Fruit fly (Drosophila melanogaster) whole organism: ENCODE data around the gene CG7011.

ENCODE experiments used
- CG8478 ChIP-seq: fragments of >200 bp; optimal IDR thresholded peaks from 2 replicates; lab custom pipeline; 2018; ENCODE audit warnings: inconsistent platforms
- Dll ChIP-seq: fragments of >200 bp; optimal IDR thresholded peaks from 2 replicates; lab custom pipeline; 2017
- EcR ChIP-seq, 2 experiments: fragments of >200 bp; optimal IDR thresholded peaks; 2 replicates each; lab custom pipeline; 2017; ENCODE audit warnings: missing biosample characterization in 2 of 2, missing genetic modification characterization in 2 of 2, missing genetic modification reagents in 2 of 2
- pan ChIP-seq: fragments of >200 bp; optimal IDR thresholded peaks from 2 replicates; lab custom pipeline; 2017
- psq ChIP-seq: fragments of >200 bp; optimal IDR thresholded peaks from 2 replicates; lab custom pipeline; 2017
- usp ChIP-seq: fragments of >200 bp; optimal IDR thresholded peaks from 2 replicates; lab custom pipeline; 2017; ENCODE audit warnings: missing biosample characterization, missing genetic modification characterization, mixed read lengths

Gene CG7011

dm6 chr3L:15171769-15172403, 8.5 kb upstream of the CG7011 start:
- TF ChIP-seq CG8478 (lab: Kevin White, UChicago), result no peak
- no peak for TF ChIP-seq Dll (lab: Kevin White, UChicago)
- TF ChIP-seq psq (lab: Kevin White, UChicago), result no peak

dm6 chr3L:15169795-15170194, 6.4 kb upstream of the CG7011 start:
- no peak for TF ChIP-seq Dll (lab: Kevin White, UChicago)

DNA sequence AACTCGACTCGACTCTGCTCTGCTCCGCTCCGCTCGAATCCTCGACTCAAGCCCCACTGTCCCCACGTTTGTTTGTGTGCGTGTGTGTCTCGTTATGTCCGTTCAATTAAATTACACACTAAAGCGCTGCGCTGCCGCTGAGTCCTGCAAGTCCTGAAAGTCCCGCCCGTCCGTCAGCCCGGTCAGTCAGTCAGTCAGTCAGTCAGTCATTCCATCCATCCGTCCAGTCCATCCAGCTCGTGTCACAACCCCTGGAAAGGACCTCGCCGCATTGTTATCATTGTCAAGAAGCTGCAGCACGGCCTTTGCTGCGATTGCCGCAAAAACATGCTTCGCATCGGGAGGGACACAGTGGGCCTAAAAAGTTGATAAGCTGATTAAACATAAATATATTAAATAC, 5.6 kb upstream of the CG7011 start:
- TF ChIP-seq EcR (GFP tag; optimal IDR thresholded peaks at IDR 0.05; lab: Kevin White, UChicago), result no peak
- peak; percentile 23 for TF ChIP-seq Dll (lab: Kevin White, UChicago)

- no peak for TF ChIP-seq Dll (lab: Kevin White, UChicago)
- no peak for TF ChIP-seq usp (GFP tag; lab: Kevin White, UChicago)
- TF ChIP-seq pan (lab: Kevin White, UChicago), result no peak
- no peak for TF ChIP-seq EcR (GFP tag; optimal IDR thresholded peaks at IDR 0.05; lab: Kevin White, UChicago)
- TF ChIP-seq psq (lab: Kevin White, UChicago), result no peak
- TF ChIP-seq CG8478 (lab: Kevin White, UChicago), result no peak
Observed at dm6 chr3L:15162988-15163387, 440 bp downstream of the CG7011 start.

dm6 chr3L:15162005-15162404, 1.4 kb downstream of the CG7011 start:
- TF ChIP-seq pan (lab: Kevin White, UChicago), result no peak
- no peak for TF ChIP-seq CG8478 (lab: Kevin White, UChicago)
- TF ChIP-seq usp (GFP tag; lab: Kevin White, UChicago), result no peak
- TF ChIP-seq Dll (lab: Kevin White, UChicago), result no peak
- TF ChIP-seq EcR (GFP tag; optimal IDR thresholded peaks at IDR 0.05; lab: Kevin White, UChicago), result no peak
- TF ChIP-seq psq (lab: Kevin White, UChicago), result no peak

- TF ChIP-seq pan (lab: Kevin White, UChicago), result no peak
- no peak for TF ChIP-seq EcR (GFP tag; optimal IDR thresholded peaks at IDR 0.05; lab: Kevin White, UChicago)
- TF ChIP-seq Dll (lab: Kevin White, UChicago), result no peak
- no peak for TF ChIP-seq usp (GFP tag; lab: Kevin White, UChicago)
- TF ChIP-seq psq (lab: Kevin White, UChicago), result no peak
- TF ChIP-seq CG8478 (lab: Kevin White, UChicago), result no peak
Observed at dm6 chr3L:15161549-15161948, 1.9 kb downstream of the CG7011 start, which contains the start of gene CG6878. TSS of gene CG6878 (plus strand) at chr3L:15161817.

DNA sequence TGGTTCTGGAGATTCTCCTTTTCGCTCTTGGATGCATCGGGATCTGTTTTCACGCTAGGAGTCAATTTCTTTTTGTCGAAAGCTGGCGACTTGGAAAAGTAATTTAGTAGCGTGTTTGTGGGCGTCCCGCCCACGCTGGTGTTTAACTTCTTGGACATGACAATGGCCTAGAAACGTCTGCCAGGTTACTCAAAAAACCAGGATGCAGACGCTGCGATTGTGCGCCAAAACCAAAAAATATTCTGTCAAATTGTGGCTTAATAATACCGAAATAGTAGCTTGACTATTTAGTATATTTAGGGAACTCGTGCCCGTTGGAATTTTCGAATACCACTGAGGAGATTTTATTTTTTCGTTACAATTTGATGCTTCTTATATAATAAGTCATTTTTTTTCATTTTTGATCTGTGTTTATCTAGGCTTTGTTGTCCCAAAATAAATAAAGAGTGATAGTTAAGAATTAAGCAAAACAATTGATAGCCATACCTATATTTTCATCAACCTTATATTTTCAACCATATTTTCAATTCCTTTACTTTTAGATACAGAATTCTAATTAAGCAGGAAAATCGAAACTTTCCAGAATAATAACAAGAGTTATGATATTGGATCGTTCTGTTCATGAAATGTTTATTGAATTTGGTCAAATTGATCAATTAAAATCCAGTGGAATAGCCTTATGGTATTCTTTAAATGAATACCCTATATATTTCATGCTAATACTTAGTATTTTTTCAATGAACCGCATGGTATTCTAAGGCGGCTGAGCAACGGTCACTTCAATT, 4.9 kb downstream of the CG7011 start, which contains the start of the genes Msh6 and Prp31:
Gene Msh6 (minus strand): TSS at position 233 of the 785 bp plus-strand sequence.
Gene Prp31 (plus strand): TSS at position 771 of the 785 bp plus-strand sequence.
- no peak for TF ChIP-seq psq (lab: Kevin White, UChicago)
- TF ChIP-seq EcR (GFP tag; optimal IDR thresholded peaks at IDR 0.05; lab: Kevin White, UChicago), result no peak
- TF ChIP-seq CG8478 (lab: Kevin White, UChicago), result no peak

DNA sequence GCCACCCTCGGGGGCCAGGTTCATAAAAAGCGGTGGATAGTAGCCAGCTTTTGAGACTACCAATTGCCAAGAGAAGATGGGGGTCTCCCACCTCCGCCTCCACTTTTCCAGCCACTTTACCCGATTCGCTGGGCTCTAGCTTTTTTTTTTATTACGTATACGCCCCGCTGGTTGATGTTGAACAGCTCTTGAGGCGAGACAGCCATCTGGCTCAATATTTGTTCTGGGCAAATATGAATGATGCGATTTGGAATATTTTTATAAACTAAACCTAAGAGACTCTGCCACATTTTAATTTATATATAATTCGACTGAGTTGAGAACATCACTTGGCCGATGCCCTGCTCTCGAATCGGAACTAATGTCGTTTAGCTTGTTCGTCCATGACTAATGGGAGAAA, 13.4 kb downstream of the CG7011 start:
- TF ChIP-seq CG8478 (lab: Kevin White, UChicago), result no peak
- TF ChIP-seq usp (GFP tag; lab: Kevin White, UChicago), result no peak
- no peak for TF ChIP-seq pan (lab: Kevin White, UChicago)
- no peak for TF ChIP-seq Dll (lab: Kevin White, UChicago)
- no peak for TF ChIP-seq psq (lab: Kevin White, UChicago)
- TF ChIP-seq EcR (GFP tag; optimal IDR thresholded peaks at IDR 0.05; lab: Kevin White, UChicago), result no peak

DNA sequence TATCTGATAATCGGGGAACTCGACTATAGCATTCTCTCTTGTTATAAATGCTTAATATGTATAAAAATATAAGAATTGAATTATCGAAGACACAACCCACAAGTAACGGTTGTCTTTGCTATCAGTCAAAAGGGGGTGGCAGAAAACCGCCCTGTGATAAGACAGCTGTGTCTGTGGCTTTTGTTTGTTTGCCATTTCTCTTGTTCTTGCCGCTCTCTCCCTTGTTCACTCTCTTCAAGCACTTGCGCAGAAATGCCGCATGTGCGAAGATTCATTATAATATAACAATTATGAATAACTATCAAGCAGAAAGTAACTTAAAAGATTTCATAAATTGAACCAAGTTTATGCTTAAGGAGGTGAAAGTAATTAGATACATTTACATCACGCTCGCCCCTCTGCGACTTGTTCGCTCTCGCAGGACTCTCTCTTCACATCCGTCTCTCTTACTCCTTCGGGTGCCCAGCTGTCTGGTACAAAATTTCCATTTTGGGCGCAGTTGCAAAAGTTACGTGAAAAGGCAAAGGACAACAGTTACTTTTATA, 16.7 kb downstream of the CG7011 start, which contains the start of gene FucTA:
Gene FucTA (plus strand): TSS at position 495 of the 545 bp plus-strand sequence.
- TF ChIP-seq EcR (GFP tag; optimal IDR thresholded peaks at IDR 0.05; lab: Kevin White, UChicago) (no peak), usp (GFP tag; lab: Kevin White, UChicago) (no peak), pan (lab: Kevin White, UChicago) (no peak)

DNA sequence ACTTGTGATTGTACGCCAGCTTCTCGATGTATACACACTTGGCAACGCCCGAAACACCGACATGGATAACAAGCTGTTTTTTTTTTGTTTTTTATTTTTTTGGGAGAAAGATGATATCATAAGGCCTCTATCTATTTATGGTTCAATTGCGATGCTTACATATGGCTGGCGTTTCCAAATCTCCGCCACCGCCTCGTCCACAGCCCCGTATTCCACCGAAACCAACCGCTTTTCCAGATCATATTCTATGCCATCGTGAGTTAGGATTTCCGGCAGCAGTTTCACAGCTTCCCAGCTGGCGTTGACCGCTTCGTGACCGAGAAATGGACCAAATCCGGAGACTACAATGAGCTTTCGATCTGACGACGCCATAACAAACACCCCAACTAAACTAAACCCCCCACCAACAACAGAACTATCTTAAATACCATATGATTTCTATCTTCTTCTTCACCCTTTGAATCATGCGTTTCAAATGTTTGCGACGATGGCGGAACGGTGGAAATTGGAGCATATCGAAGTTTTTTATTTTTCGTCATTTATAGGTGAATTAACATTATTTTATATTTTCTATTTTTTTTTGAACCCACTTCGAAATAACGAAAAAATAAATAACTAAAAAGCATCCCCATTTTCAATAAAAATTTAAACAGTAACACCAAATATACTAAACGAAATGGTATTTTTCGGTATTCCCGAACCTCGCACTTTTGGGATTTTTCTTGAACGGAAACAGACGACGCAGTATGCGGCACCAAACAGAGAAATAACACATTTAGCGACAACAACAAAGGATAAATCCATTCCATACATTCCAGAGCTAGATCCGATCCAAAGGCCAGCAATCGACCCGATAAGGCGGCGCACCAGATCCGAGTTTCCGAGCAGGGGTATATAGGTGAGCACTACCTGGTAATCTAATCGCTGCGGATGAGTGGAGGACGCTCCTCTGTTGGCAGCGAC, 19.5 kb downstream of the CG7011 start, which contains the start of the genes CG32147 and Pex3:
Gene CG32147 (minus strand): TSS at position 422 of the 963 bp plus-strand sequence.
Gene Pex3 (plus strand): TSS at position 718 of the 963 bp plus-strand sequence.
- TF ChIP-seq psq (lab: Kevin White, UChicago) (no peak), usp (GFP tag; lab: Kevin White, UChicago) (no peak), CG8478 (lab: Kevin White, UChicago) (no peak), pan (lab: Kevin White, UChicago) (no peak), Dll (lab: Kevin White, UChicago) (no peak), EcR (GFP tag; optimal IDR thresholded peaks at IDR 0.05; lab: Kevin White, UChicago) (no peak)

dm6 chr3L:15143108-15143507, 20.3 kb downstream of the CG7011 start:
- no peak for TF ChIP-seq psq (lab: Kevin White, UChicago)
- no peak for TF ChIP-seq usp (GFP tag; lab: Kevin White, UChicago)
- no peak for TF ChIP-seq Dll (lab: Kevin White, UChicago)
- TF ChIP-seq CG8478 (lab: Kevin White, UChicago), result no peak
- no peak for TF ChIP-seq EcR (GFP tag; optimal IDR thresholded peaks at IDR 0.05; lab: Kevin White, UChicago)
